Fruit fly (Drosophila melanogaster): ENCODE data around the gene Hrb98DE.

DNA sequence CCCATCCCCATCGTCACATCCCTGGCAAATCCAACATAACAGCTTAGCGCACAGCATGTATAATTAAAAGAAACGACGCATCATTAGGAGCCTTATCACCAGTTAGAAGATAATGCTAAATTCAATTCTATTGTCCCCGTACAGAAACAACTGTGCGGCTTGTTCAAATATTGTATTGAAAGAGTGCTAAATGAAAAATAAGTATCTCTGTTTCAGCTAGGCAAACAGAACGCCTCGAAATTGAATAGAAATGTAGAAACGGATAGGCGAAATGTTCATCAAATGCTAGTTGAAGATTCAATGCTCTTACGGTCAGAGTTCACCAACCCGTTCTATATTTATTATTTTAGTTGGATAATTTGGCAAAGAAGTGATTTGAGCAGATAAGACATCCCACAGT lies 43.8 kb upstream of the Hrb98DE start:
- TF ChIP-seq psq (optimal IDR thresholded peaks at IDR 0.05) (no peak), insv (optimal IDR thresholded peaks at IDR 0.05) (no peak), ttk (optimal IDR thresholded peaks at IDR 0.05) (no peak), Myc (optimal IDR thresholded peaks at IDR 0.05) (no peak), Sin3A (optimal IDR thresholded peaks at IDR 0.05) (no peak), h (optimal IDR thresholded peaks at IDR 0.05) (no peak)
